Fruit fly (Drosophila melanogaster): ENCODE data around the gene CG13994.

CG13994 gene

DNA sequence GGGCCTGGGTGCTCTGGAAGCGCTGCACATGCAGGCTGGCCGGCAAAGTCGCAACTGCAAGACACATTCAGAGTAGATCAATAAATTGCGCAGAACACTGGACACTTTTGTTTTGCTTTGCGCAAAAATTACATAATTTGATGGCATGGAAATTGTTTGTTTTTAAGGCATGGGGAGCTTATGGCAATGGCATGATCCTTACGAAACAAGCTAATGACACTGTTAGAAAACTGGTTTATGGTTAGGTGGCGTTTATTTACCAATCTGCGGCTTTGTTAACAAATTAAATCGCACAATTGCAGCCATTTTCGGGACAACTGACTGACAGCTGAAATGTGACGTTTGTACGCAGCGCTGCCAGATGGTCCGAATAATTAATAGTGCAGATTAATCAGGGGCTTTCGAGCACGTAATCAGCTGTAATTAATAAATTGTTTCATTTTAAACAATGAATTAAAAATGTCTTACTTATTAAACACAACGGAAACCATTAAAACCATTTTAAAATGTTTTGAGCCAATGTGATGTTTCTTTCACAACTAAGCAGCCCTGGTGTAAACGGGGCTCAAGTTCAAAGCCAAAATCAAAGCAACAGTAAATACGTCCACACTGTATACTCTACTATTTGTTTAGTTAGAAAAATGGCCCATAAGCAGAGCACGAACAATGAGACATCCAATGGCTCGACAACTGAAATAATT, at the start of gene CG13994, which contains the start of gene ND-51 (continued):
- TF ChIP-seq CG4424 (GFP tag; optimal IDR thresholded peaks at IDR 0.05) (peak; percentile 71), CG15514 (GFP tag; optimal IDR thresholded peaks at IDR 0.05) (peak; percentile 84), CG10267 (tag; optimal IDR thresholded peaks at IDR 0.05) (peak; percentile 79), H15 (GFP tag; IDR thresholded peaks at IDR 0.05) (peak; percentile 84; the same call in 2 of the 3 replicates), hth (optimal IDR thresholded peaks at IDR 0.05) (no peak), Jarid2 (GFP tag; optimal IDR thresholded peaks at IDR 0.05) (no peak), B-H2 (GFP tag; optimal IDR thresholded peaks at IDR 0.05) (peak; percentile 91), CG12071 (GFP tag; optimal IDR thresholded peaks at IDR 0.05) (peak; percentile 46), CG18599 (GFP tag; optimal IDR thresholded peaks at IDR 0.05) (peak; percentile 86), Dip3 (GFP tag; optimal IDR thresholded peaks at IDR 0.05) (peak; percentile 88), toy (GFP tag; IDR thresholded peaks at IDR 0.05) (peak; percentile 45; the same call in 1 of the 2 replicates), Opbp (GFP tag; IDR thresholded peaks at IDR 0.05; ENCODE audit: partially characterized antibody) (no peak), twi (tag; optimal IDR thresholded peaks at IDR 0.05) (peak; percentile 63), h (optimal IDR thresholded peaks at IDR 0.05) (no peak), CG9727 (GFP tag; optimal IDR thresholded peaks at IDR 0.05) (peak; percentile 83), CG17568 (GFP tag; optimal IDR thresholded peaks at IDR 0.05) (no peak), CG8388 (GFP tag; optimal IDR thresholded peaks at IDR 0.05) (peak; percentile 80), CG4617 (GFP tag; optimal IDR thresholded peaks at IDR 0.05; ENCODE audit: borderline replicate concordance) (peak; percentile 73), sens (GFP tag) (peak; percentile 99), CG7556 (GFP tag; optimal IDR thresholded peaks at IDR 0.05) (peak; percentile 61), Optix (GFP tag; IDR thresholded peaks at IDR 0.05) (peak; percentile 64; the same call in 2 of the 3 replicates), Hmr (GFP tag; optimal IDR thresholded peaks at IDR 0.05) (peak; percentile 82), Spps (tag; optimal IDR thresholded peaks at IDR 0.05) (peak; percentile 57), CG1024 (GFP tag; IDR thresholded peaks at IDR 0.05) (peak; percentile 82), CG15073 (GFP tag; optimal IDR thresholded peaks at IDR 0.05) (no peak), CG3163 (GFP tag; optimal IDR thresholded peaks at IDR 0.05) (peak; percentile 68), CG6689 (GFP tag; IDR thresholded peaks at IDR 0.05) (peak; percentile 80), phol (tag; optimal IDR thresholded peaks at IDR 0.05) (peak; percentile 95), Deaf1 (tag; optimal IDR thresholded peaks at IDR 0.05) (no peak), CG34376 (GFP tag; optimal IDR thresholded peaks at IDR 0.05) (peak; percentile 66), crol (GFP tag; IDR thresholded peaks at IDR 0.05) (no peak), ac (GFP tag; optimal IDR thresholded peaks at IDR 0.05) (peak; percentile 45), CG7357 (GFP tag; IDR thresholded peaks at IDR 0.05) (peak; percentile 73), otp (GFP tag; IDR thresholded peaks at IDR 0.05) (peak; percentile 69; the same call in 2 of the 3 replicates), CG18476 (GFP tag; optimal IDR thresholded peaks at IDR 0.05) (peak; percentile 71), lmd (GFP tag; IDR thresholded peaks at IDR 0.05) (peak; percentile 80), Doc2 (GFP tag; IDR thresholded peaks at IDR 0.05) (no peak), CG12942 (GFP tag; optimal IDR thresholded peaks at IDR 0.05) (peak; percentile 76), Sin3A (optimal IDR thresholded peaks at IDR 0.05) (peak; percentile 87), sob (GFP tag; IDR thresholded peaks at IDR 0.05) (peak; percentile 91), slou (GFP tag; optimal IDR thresholded peaks at IDR 0.05) (peak; percentile 84), en (GFP tag; optimal IDR thresholded peaks at IDR 0.05) (peak; percentile 44), hb (GFP tag; IDR thresholded peaks at IDR 0.05; ENCODE audit: partially characterized antibody) (no peak), CG6254 (GFP tag; optimal IDR thresholded peaks at IDR 0.05) (peak; percentile 63), ro (GFP tag; IDR thresholded peaks at IDR 0.05) (peak; percentile 42; the same call in 1 of the 2 replicates), CG10274 (GFP tag; optimal IDR thresholded peaks at IDR 0.05) (peak; percentile 17), Hr3 (GFP tag; optimal IDR thresholded peaks at IDR 0.05) (peak; percentile 78), CG14860 (GFP tag; IDR thresholded peaks at IDR 0.05; ENCODE audit: partially characterized antibody) (no peak), cwo (GFP tag; optimal IDR thresholded peaks at IDR 0.05) (peak; percentile 70), nerfin-2 (GFP tag; IDR thresholded peaks at IDR 0.05; ENCODE audit: partially characterized antibody) (no peak)

All from whole organism, embryonic.